Fruit fly (Drosophila melanogaster) whole organism, prepupa: ENCODE measurements around the gene Swip-1.

ENCODE experiments used
- Blimp-1 ChIP-seq: fragments of 200-800 bp; sonication (Bioruptor generic); optimal IDR thresholded peaks from 3 replicates; lab custom pipeline; 2017; ENCODE audit warnings: missing biosample characterization, missing genetic modification characterization, mild to moderate bottlenecking, moderate library complexity, missing genetic modification reagents
- CG10631 ChIP-seq: fragments of 200-800 bp; sonication (Bioruptor generic); optimal IDR thresholded peaks from 2 replicates; lab custom pipeline; 2016; ENCODE audit warnings: missing biosample characterization, missing genetic modification characterization
- CG11294 ChIP-seq: fragments of 200-800 bp; sonication (Bioruptor generic); IDR thresholded peaks from 2 replicates; pipeline ENCODE4 v1.3.6; 2022; ENCODE audit warnings: missing biosample characterization, missing genetic modification characterization
- CG11762 ChIP-seq: fragments of 200-800 bp; sonication (Bioruptor generic); optimal IDR thresholded peaks from 3 replicates; lab custom pipeline; 2016; ENCODE audit warnings: missing biosample characterization, missing genetic modification characterization; ENCODE audit not compliant: insufficient read depth
- CG11902 ChIP-seq: fragments of 200-800 bp; sonication (Bioruptor generic); optimal IDR thresholded peaks from 3 replicates; lab custom pipeline; 2016; ENCODE audit warnings: missing biosample characterization, missing genetic modification characterization
- CG15336 ChIP-seq: fragments of 200-800 bp; sonication (Bioruptor generic); IDR thresholded peaks from 2 replicates; pipeline ENCODE4 v1.3.6; 2022; ENCODE audit warnings: missing biosample characterization, missing genetic modification characterization
- CG16779 ChIP-seq: fragments of 200-800 bp; sonication (Bioruptor generic); optimal IDR thresholded peaks from 3 replicates; lab custom pipeline; 2017; ENCODE audit warnings: missing biosample characterization, mild to moderate bottlenecking, missing genetic modification characterization
- CG31627 ChIP-seq: fragments of 200-800 bp; sonication (Bioruptor generic); optimal IDR thresholded peaks from 3 replicates; lab custom pipeline; 2016; ENCODE audit warnings: missing biosample characterization, missing genetic modification characterization
- CG32006 ChIP-seq: fragments of 200-800 bp; sonication (Bioruptor generic); optimal IDR thresholded peaks from 3 replicates; lab custom pipeline; 2017; ENCODE audit warnings: missing biosample characterization, mild to moderate bottlenecking, missing genetic modification characterization
- CG34406 ChIP-seq: fragments of 200-800 bp; sonication (Bioruptor generic); optimal IDR thresholded peaks from 3 replicates; lab custom pipeline; 2016; ENCODE audit warnings: missing biosample characterization, missing genetic modification characterization
- CG3919 ChIP-seq: fragments of 200-800 bp; sonication (Bioruptor generic); optimal IDR thresholded peaks from 3 replicates; lab custom pipeline; 2016; ENCODE audit warnings: missing biosample characterization, missing genetic modification characterization
- CG6163 ChIP-seq: fragments of 200-800 bp; sonication (Bioruptor generic); IDR thresholded peaks from 3 replicates; pipeline ENCODE4 v1.3.6; 2022; ENCODE audit warnings: missing biosample characterization, missing genetic modification characterization
- CG6276 ChIP-seq: fragments of 200-800 bp; sonication (Bioruptor generic); optimal IDR thresholded peaks from 2 replicates; lab custom pipeline; 2017; ENCODE audit warnings: missing biosample characterization, mild to moderate bottlenecking, missing genetic modification characterization
- CG6792 ChIP-seq: fragments of 200-800 bp; sonication (Bioruptor generic); optimal IDR thresholded peaks from 3 replicates; lab custom pipeline; 2016; ENCODE audit warnings: missing biosample characterization, missing genetic modification characterization
- CG6854 ChIP-seq: fragments of 200-800 bp; sonication (Bioruptor generic); optimal IDR thresholded peaks from 2 replicates; lab custom pipeline; 2017; ENCODE audit warnings: missing biosample characterization, mild to moderate bottlenecking, missing genetic modification characterization
- CG8119 ChIP-seq: fragments of 200-800 bp; sonication (Bioruptor generic); IDR thresholded peaks from 3 replicates; pipeline ENCODE4 v1.3.6; 2022; ENCODE audit warnings: missing biosample characterization, missing genetic modification characterization
- CG8319 ChIP-seq: fragments of 200-800 bp; sonication (Bioruptor generic); optimal IDR thresholded peaks from 3 replicates; lab custom pipeline; 2016; ENCODE audit warnings: missing biosample characterization, missing genetic modification characterization
- CG9139 ChIP-seq: fragments of 200-800 bp; sonication (Bioruptor generic); optimal IDR thresholded peaks from 3 replicates; lab custom pipeline; 2017; ENCODE audit warnings: missing biosample characterization, mild to moderate bottlenecking, missing genetic modification characterization
- Eip75B ChIP-seq: fragments of 200-800 bp; sonication (Bioruptor generic); optimal IDR thresholded peaks from 3 replicates; lab custom pipeline; 2016; ENCODE audit warnings: missing biosample characterization, missing genetic modification characterization
- Eip78C ChIP-seq: fragments of 200-800 bp; sonication (Bioruptor generic); peaks from one replicate; lab custom pipeline; 2016; ENCODE audit warnings: missing biosample characterization, missing genetic modification characterization
- Eip93F ChIP-seq: fragments of 200-800 bp; sonication (Bioruptor generic); optimal IDR thresholded peaks from 2 replicates; lab custom pipeline; 2016; ENCODE audit warnings: missing biosample characterization, mild to moderate bottlenecking, missing genetic modification characterization
- Ets96B ChIP-seq: fragments of 200-800 bp; optimal IDR thresholded peaks from 2 replicates; lab custom pipeline; 2019; ENCODE audit warnings: missing biosample characterization, mild to moderate bottlenecking, missing genetic modification characterization, moderate library complexity
- Hr39 ChIP-seq: fragments of 200-800 bp; sonication (Bioruptor generic); optimal IDR thresholded peaks from 2 replicates; lab custom pipeline; 2016; ENCODE audit warnings: missing biosample characterization, missing genetic modification characterization
- Hr4 ChIP-seq: fragments of 200-800 bp; sonication (Bioruptor generic); optimal IDR thresholded peaks from 3 replicates; lab custom pipeline; 2016; ENCODE audit warnings: missing biosample characterization, missing genetic modification characterization
- Met ChIP-seq: fragments of 200-800 bp; sonication (Bioruptor generic); optimal IDR thresholded peaks from 3 replicates; lab custom pipeline; 2016; ENCODE audit warnings: missing biosample characterization, missing genetic modification characterization
- OdsH ChIP-seq: fragments of 200-800 bp; sonication (Bioruptor generic); optimal IDR thresholded peaks from 3 replicates; lab custom pipeline; 2016; ENCODE audit warnings: missing biosample characterization, missing genetic modification characterization
- Smox ChIP-seq: fragments of 200-800 bp; sonication (Bioruptor generic); optimal IDR thresholded peaks from 3 replicates; lab custom pipeline; 2016; ENCODE audit warnings: missing biosample characterization, missing genetic modification characterization
- Sox14 ChIP-seq: fragments of 200-800 bp; sonication (Bioruptor generic); optimal IDR thresholded peaks from 3 replicates; lab custom pipeline; 2016; ENCODE audit warnings: missing biosample characterization, missing genetic modification characterization
- cyc ChIP-seq: fragments of 200-800 bp; sonication (Bioruptor generic); optimal IDR thresholded peaks from 3 replicates; lab custom pipeline; 2016; ENCODE audit warnings: missing biosample characterization, missing genetic modification characterization
- dac ChIP-seq: fragments of 200-800 bp; sonication (Bioruptor generic); optimal IDR thresholded peaks from 2 replicates; lab custom pipeline; 2017; ENCODE audit warnings: missing biosample characterization, mild to moderate bottlenecking, missing genetic modification characterization
- dsx ChIP-seq: fragments of 200-800 bp; optimal IDR thresholded peaks from 3 replicates; lab custom pipeline; 2019; ENCODE audit warnings: missing biosample characterization, mild to moderate bottlenecking, missing genetic modification characterization, moderate library complexity; ENCODE audit not compliant: poor library complexity, severe bottlenecking
- eg ChIP-seq: fragments of 200-800 bp; sonication (Bioruptor generic); IDR thresholded peaks from 3 replicates; pipeline ENCODE4 v1.3.6; 2022; ENCODE audit warnings: missing biosample characterization, missing genetic modification characterization
- esn ChIP-seq: fragments of 200-800 bp; sonication (Bioruptor generic); optimal IDR thresholded peaks from 2 replicates; lab custom pipeline; 2016; ENCODE audit warnings: missing biosample characterization, mild to moderate bottlenecking, missing genetic modification characterization, moderate library complexity
- fd59A ChIP-seq: fragments of 200-800 bp; sonication (Bioruptor generic); optimal IDR thresholded peaks from 2 replicates; lab custom pipeline; 2017; ENCODE audit warnings: missing biosample characterization, mild to moderate bottlenecking, missing genetic modification characterization, missing genetic modification reagents
- fkh ChIP-seq: fragments of 200-800 bp; sonication (Bioruptor generic); optimal IDR thresholded peaks from 3 replicates; lab custom pipeline; 2017; ENCODE audit warnings: missing biosample characterization, mild to moderate bottlenecking, missing genetic modification characterization, moderate library complexity
- pdm3 ChIP-seq: fragments of 200-800 bp; sonication (Bioruptor generic); optimal IDR thresholded peaks from 3 replicates; lab custom pipeline; 2016; ENCODE audit warnings: missing biosample characterization, missing genetic modification characterization
- spab ChIP-seq: fragments of 200-800 bp; sonication (Bioruptor generic); optimal IDR thresholded peaks from 2 replicates; lab custom pipeline; 2017; ENCODE audit warnings: missing biosample characterization, mild to moderate bottlenecking, missing genetic modification characterization, missing genetic modification reagents
- ss ChIP-seq, 2 experiments: fragments of 200-800 bp; sonication (Bioruptor generic); optimal IDR thresholded peaks; 2 replicates in 1 of 2; 3 replicates in 1 of 2; lab custom pipeline; 2017 to 2018; ENCODE audit warnings: mild to moderate bottlenecking in 2 of 2, missing biosample characterization in 2 of 2, missing genetic modification characterization in 2 of 2, moderate library complexity in 1 of 2
- svp ChIP-seq: fragments of 200-800 bp; sonication (Bioruptor generic); peaks from one replicate; lab custom pipeline; 2016; ENCODE audit warnings: missing biosample characterization, missing genetic modification characterization
- topi ChIP-seq: fragments of 200-800 bp; sonication (Bioruptor generic); optimal IDR thresholded peaks from 3 replicates; lab custom pipeline; 2016; ENCODE audit warnings: missing biosample characterization, missing genetic modification characterization
- vri ChIP-seq: fragments of 200-800 bp; sonication (Bioruptor generic); optimal IDR thresholded peaks from 3 replicates; lab custom pipeline; 2016; ENCODE audit warnings: missing biosample characterization, mild to moderate bottlenecking, missing genetic modification characterization

Swip-1 gene

DNA sequence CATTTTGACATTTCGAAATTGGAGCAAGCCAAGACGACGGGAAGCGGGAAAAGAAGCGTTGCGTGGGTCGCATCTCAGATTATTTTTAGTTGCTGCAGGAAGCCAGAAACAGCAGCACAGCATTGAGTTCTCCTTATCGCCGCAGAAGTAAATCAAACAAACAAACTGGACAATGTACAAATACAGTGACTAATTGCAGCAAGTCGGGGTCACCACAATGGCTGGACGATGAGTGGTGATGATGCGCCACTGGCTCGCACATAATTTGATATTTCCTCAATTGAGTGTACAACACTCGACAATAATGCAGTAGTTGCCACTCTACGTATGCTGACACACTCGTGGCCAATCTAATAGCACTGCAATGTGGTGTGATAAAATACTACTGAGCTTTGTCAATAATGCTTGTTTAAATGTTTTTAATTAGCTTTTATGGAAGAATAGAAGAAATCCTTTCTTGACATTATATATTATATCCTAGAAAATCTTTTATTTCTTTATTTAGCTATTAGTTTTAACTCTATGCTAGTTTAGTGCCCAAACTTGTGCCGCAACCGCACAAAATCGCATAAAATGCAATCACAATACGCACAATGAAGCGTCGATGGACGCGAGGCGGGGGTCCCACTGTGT, 5.0 kb downstream of the Swip-1 start (continued):
- TF ChIP-seq dac, result peak; percentile 63
- TF ChIP-seq Eip93F (GFP tag; lab: Kevin White, UChicago), result no peak
- peak; percentile 51 for TF ChIP-seq Sox14 (GFP tag; lab: Kevin White, UChicago)
- TF ChIP-seq CG11902 (GFP tag; lab: Kevin White, UChicago), result no peak
- peak; percentile 61 for TF ChIP-seq fd59A (GFP tag; lab: Kevin White, UChicago)
- TF ChIP-seq esn (GFP tag; lab: Kevin White, UChicago), result peak; percentile 51
- peak; percentile 26 for TF ChIP-seq CG11762
- TF ChIP-seq CG8119 (GFP tag; lab: Robert Waterston, UW), result peak; percentile 90
- peak; percentile 57 for TF ChIP-seq CG16779 (tag; lab: Kevin White, UChicago)

- TF ChIP-seq fkh (GFP tag; lab: Kevin White, UChicago) (peak; percentile 1), CG8119 (GFP tag; lab: Robert Waterston, UW) (no peak)
- TF ChIP-seq, all 60 proteins: peak for 1
These were observed 5.6 kb downstream of the Swip-1 start for dm6 chr2L:18981484-18981883.

dm6 chr2L:18980982-18981381, 6.1 kb downstream of the Swip-1 start:
- no peak for TF ChIP-seq dsx
- TF ChIP-seq CG10631 (GFP tag; lab: Kevin White, UChicago), result no peak
- no peak for TF ChIP-seq Blimp-1 (GFP tag; lab: Kevin White, UChicago)
- TF ChIP-seq eg (GFP tag; lab: Robert Waterston, UW), result peak; percentile 72
- no peak for TF ChIP-seq ss (GFP tag; optimal IDR thresholded peaks at IDR 0.05; lab: Kevin White, UChicago)
- TF ChIP-seq CG6163 (GFP tag; lab: Robert Waterston, UW), result no peak
- peak; percentile 45 for TF ChIP-seq Eip78C (GFP tag; lab: Kevin White, UChicago)
- peak; percentile 42 for TF ChIP-seq CG32006
- TF ChIP-seq svp (GFP tag; lab: Kevin White, UChicago), result no peak
- peak; percentile 11 for TF ChIP-seq pdm3 (GFP tag; lab: Kevin White, UChicago)
- peak; percentile 24 for TF ChIP-seq Hr4
- peak; percentile 34; the same call in 1 of the 2 replicates for TF ChIP-seq CG11294 (GFP tag; lab: Robert Waterston, UW)
- peak; percentile 37 for TF ChIP-seq CG6276
- peak; percentile 42; the same call in 2 of the 3 replicates for TF ChIP-seq CG8119 (GFP tag; lab: Robert Waterston, UW)
- TF ChIP-seq Hr39 (GFP tag; lab: Kevin White, UChicago), result no peak
- TF ChIP-seq CG15336 (GFP tag; lab: Robert Waterston, UW), result peak; percentile 61
- no peak for TF ChIP-seq Eip93F (GFP tag; lab: Kevin White, UChicago)
- no peak for TF ChIP-seq topi (GFP tag; lab: Kevin White, UChicago)
- no peak for TF ChIP-seq CG9139 (GFP tag; lab: Kevin White, UChicago)

DNA sequence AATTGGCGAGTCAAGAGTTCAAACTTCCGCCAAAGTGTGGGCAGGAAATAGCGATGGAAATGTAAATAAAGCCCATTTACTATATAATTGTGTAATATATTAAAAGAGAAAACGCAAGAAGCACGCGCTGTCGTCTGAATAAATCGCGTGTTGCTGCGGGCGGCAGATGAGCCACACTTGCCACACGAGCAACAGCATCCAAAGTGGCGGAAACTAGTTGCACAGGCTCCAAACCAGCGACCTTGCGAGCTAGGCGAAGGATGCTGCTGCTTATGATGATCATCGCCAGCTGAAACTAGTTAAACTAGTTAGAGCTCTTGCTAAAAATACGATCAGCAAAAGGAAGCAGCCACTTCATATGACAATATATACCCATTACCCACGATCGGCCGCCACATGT, 7.7 kb downstream of the Swip-1 start:
- TF ChIP-seq cyc, result no peak
- TF ChIP-seq ss (GFP tag; optimal IDR thresholded peaks at IDR 0.05; lab: Kevin White, UChicago), result peak in 1 of 2 experiments; percentile 81
- TF ChIP-seq CG6792, result no peak

DNA sequence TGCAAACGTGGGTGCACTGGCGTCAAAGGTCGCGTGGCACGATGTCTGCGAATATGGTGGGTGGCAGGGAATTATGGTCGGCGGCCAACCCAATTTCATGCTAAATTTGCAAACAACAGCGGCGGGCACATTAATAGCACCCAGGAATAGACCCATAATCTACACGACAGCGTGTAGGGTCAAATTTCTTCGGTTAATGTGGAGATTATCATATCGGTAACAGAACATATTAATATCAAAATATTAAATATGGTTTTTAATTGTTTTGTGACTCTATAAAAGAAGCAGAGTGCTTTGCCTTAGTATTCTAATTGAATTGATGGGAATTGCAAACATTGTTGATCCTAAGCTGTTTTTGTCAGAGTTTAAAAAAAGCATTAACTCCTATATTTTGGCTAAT, 8.2 kb downstream of the Swip-1 start:
- TF ChIP-seq vri (GFP tag; lab: Kevin White, UChicago), result no peak
- TF ChIP-seq Ets96B (tag; lab: Kevin White, UChicago), result no peak
- peak; percentile 23 for TF ChIP-seq Hr4
- peak; percentile 1 for TF ChIP-seq CG10631 (GFP tag; lab: Kevin White, UChicago)
- no peak for TF ChIP-seq Blimp-1 (GFP tag; lab: Kevin White, UChicago)
- TF ChIP-seq CG3919 (GFP tag; lab: Kevin White, UChicago), result no peak
- TF ChIP-seq CG9139 (GFP tag; lab: Kevin White, UChicago), result no peak
- TF ChIP-seq CG16779 (tag; lab: Kevin White, UChicago), result no peak
- no peak for TF ChIP-seq dac
- no peak for TF ChIP-seq dsx
- no peak for TF ChIP-seq CG11762
- no peak for TF ChIP-seq Met
- TF ChIP-seq CG6854, result no peak
- peak; percentile 56 for TF ChIP-seq svp (GFP tag; lab: Kevin White, UChicago)
- TF ChIP-seq spab (GFP tag; lab: Kevin White, UChicago), result no peak
- TF ChIP-seq Eip75B, result no peak
- no peak for TF ChIP-seq CG34406 (GFP tag; lab: Kevin White, UChicago)
- no peak for TF ChIP-seq ss (GFP tag; optimal IDR thresholded peaks at IDR 0.05; lab: Kevin White, UChicago)
- TF ChIP-seq topi (GFP tag; lab: Kevin White, UChicago), result no peak
- TF ChIP-seq CG31627 (GFP tag; lab: Kevin White, UChicago), result no peak
- TF ChIP-seq OdsH, result no peak
- TF ChIP-seq fd59A (GFP tag; lab: Kevin White, UChicago), result no peak
- no peak for TF ChIP-seq Smox (GFP tag; lab: Kevin White, UChicago)
- TF ChIP-seq CG11902 (GFP tag; lab: Kevin White, UChicago), result no peak
- TF ChIP-seq CG8319 (GFP tag; lab: Kevin White, UChicago), result no peak
